Fruit fly (Drosophila melanogaster) whole organism, prepupa: ENCODE data around the gene CG33177.

Experiments
- CG10631 ChIP-seq: fragments of 200-800 bp; sonication (Bioruptor generic); optimal IDR thresholded peaks from 2 replicates; lab custom pipeline; 2016; ENCODE audit warnings: missing biosample characterization, missing genetic modification characterization
- CG11294 ChIP-seq: fragments of 200-800 bp; sonication (Bioruptor generic); IDR thresholded peaks from 2 replicates; pipeline ENCODE4 v1.3.6; 2022; ENCODE audit warnings: missing biosample characterization, missing genetic modification characterization
- CG11762 ChIP-seq: fragments of 200-800 bp; sonication (Bioruptor generic); optimal IDR thresholded peaks from 3 replicates; lab custom pipeline; 2016; ENCODE audit warnings: missing biosample characterization, missing genetic modification characterization; ENCODE audit not compliant: insufficient read depth
- CG15336 ChIP-seq: fragments of 200-800 bp; sonication (Bioruptor generic); IDR thresholded peaks from 2 replicates; pipeline ENCODE4 v1.3.6; 2022; ENCODE audit warnings: missing biosample characterization, missing genetic modification characterization
- CG1621 ChIP-seq: fragments of 200-800 bp; sonication (Bioruptor generic); optimal IDR thresholded peaks from 3 replicates; lab custom pipeline; 2018; ENCODE audit warnings: missing biosample characterization, mild to moderate bottlenecking, missing genetic modification characterization
- CG16779 ChIP-seq: fragments of 200-800 bp; sonication (Bioruptor generic); optimal IDR thresholded peaks from 3 replicates; lab custom pipeline; 2017; ENCODE audit warnings: missing biosample characterization, mild to moderate bottlenecking, missing genetic modification characterization
- CG3032 ChIP-seq: fragments of 200-800 bp; optimal IDR thresholded peaks from 2 replicates; lab custom pipeline; 2019; ENCODE audit warnings: missing biosample characterization, mild to moderate bottlenecking, missing genetic modification characterization, moderate library complexity
- CG32006 ChIP-seq: fragments of 200-800 bp; sonication (Bioruptor generic); optimal IDR thresholded peaks from 3 replicates; lab custom pipeline; 2017; ENCODE audit warnings: missing biosample characterization, mild to moderate bottlenecking, missing genetic modification characterization
- CG34406 ChIP-seq: fragments of 200-800 bp; sonication (Bioruptor generic); optimal IDR thresholded peaks from 3 replicates; lab custom pipeline; 2016; ENCODE audit warnings: missing biosample characterization, missing genetic modification characterization
- CG4318 ChIP-seq: fragments of 200-800 bp; sonication (Bioruptor generic); optimal IDR thresholded peaks from 3 replicates; lab custom pipeline; 2017; ENCODE audit warnings: missing biosample characterization, mild to moderate bottlenecking, missing genetic modification characterization
- CG6163 ChIP-seq: fragments of 200-800 bp; sonication (Bioruptor generic); IDR thresholded peaks from 3 replicates; pipeline ENCODE4 v1.3.6; 2022; ENCODE audit warnings: missing biosample characterization, missing genetic modification characterization
- CG6276 ChIP-seq: fragments of 200-800 bp; sonication (Bioruptor generic); optimal IDR thresholded peaks from 2 replicates; lab custom pipeline; 2017; ENCODE audit warnings: missing biosample characterization, mild to moderate bottlenecking, missing genetic modification characterization
- CG6792 ChIP-seq: fragments of 200-800 bp; sonication (Bioruptor generic); optimal IDR thresholded peaks from 3 replicates; lab custom pipeline; 2016; ENCODE audit warnings: missing biosample characterization, missing genetic modification characterization
- CG6808 ChIP-seq: fragments of 200-800 bp; sonication (Bioruptor generic); optimal IDR thresholded peaks from 3 replicates; lab custom pipeline; 2017; ENCODE audit warnings: missing biosample characterization, missing genetic modification characterization, mild to moderate bottlenecking, moderate library complexity, missing genetic modification reagents
- CG8119 ChIP-seq: fragments of 200-800 bp; sonication (Bioruptor generic); IDR thresholded peaks from 3 replicates; pipeline ENCODE4 v1.3.6; 2022; ENCODE audit warnings: missing biosample characterization, missing genetic modification characterization
- CG8319 ChIP-seq: fragments of 200-800 bp; sonication (Bioruptor generic); optimal IDR thresholded peaks from 3 replicates; lab custom pipeline; 2016; ENCODE audit warnings: missing biosample characterization, missing genetic modification characterization
- CG8632 ChIP-seq: fragments of 200-800 bp; sonication (Bioruptor generic); optimal IDR thresholded peaks from 3 replicates; lab custom pipeline; 2016; ENCODE audit warnings: missing biosample characterization, missing genetic modification characterization
- CG9139 ChIP-seq: fragments of 200-800 bp; sonication (Bioruptor generic); optimal IDR thresholded peaks from 3 replicates; lab custom pipeline; 2017; ENCODE audit warnings: missing biosample characterization, mild to moderate bottlenecking, missing genetic modification characterization
- Eip75B ChIP-seq: fragments of 200-800 bp; sonication (Bioruptor generic); optimal IDR thresholded peaks from 3 replicates; lab custom pipeline; 2016; ENCODE audit warnings: missing biosample characterization, missing genetic modification characterization
- Eip78C ChIP-seq: fragments of 200-800 bp; sonication (Bioruptor generic); peaks from one replicate; lab custom pipeline; 2016; ENCODE audit warnings: missing biosample characterization, missing genetic modification characterization
- Eip93F ChIP-seq: fragments of 200-800 bp; sonication (Bioruptor generic); optimal IDR thresholded peaks from 2 replicates; lab custom pipeline; 2016; ENCODE audit warnings: missing biosample characterization, mild to moderate bottlenecking, missing genetic modification characterization
- Ets21C ChIP-seq: fragments of 200-800 bp; sonication (Bioruptor generic); optimal IDR thresholded peaks from 3 replicates; lab custom pipeline; 2016; ENCODE audit warnings: missing biosample characterization, missing genetic modification characterization
- Ets96B ChIP-seq: fragments of 200-800 bp; optimal IDR thresholded peaks from 2 replicates; lab custom pipeline; 2019; ENCODE audit warnings: missing biosample characterization, mild to moderate bottlenecking, missing genetic modification characterization, moderate library complexity
- Gug ChIP-seq: fragments of 200-800 bp; sonication (Bioruptor generic); IDR thresholded peaks from 2 replicates; pipeline ENCODE4 v1.3.6; 2022; ENCODE audit warnings: missing biosample characterization, missing genetic modification characterization
- Hr38 ChIP-seq: sonication (Bioruptor generic); optimal IDR thresholded peaks from 2 replicates; lab custom pipeline; 2016; ENCODE audit warnings: missing biosample characterization, missing genetic modification characterization
- Hr39 ChIP-seq: fragments of 200-800 bp; sonication (Bioruptor generic); optimal IDR thresholded peaks from 2 replicates; lab custom pipeline; 2016; ENCODE audit warnings: missing biosample characterization, missing genetic modification characterization
- Hr4 ChIP-seq: fragments of 200-800 bp; sonication (Bioruptor generic); optimal IDR thresholded peaks from 3 replicates; lab custom pipeline; 2016; ENCODE audit warnings: missing biosample characterization, missing genetic modification characterization
- Lpt ChIP-seq: fragments of 200-800 bp; sonication (Bioruptor generic); optimal IDR thresholded peaks from 3 replicates; lab custom pipeline; 2016; ENCODE audit warnings: missing biosample characterization, missing genetic modification characterization
- Smox ChIP-seq: fragments of 200-800 bp; sonication (Bioruptor generic); optimal IDR thresholded peaks from 3 replicates; lab custom pipeline; 2016; ENCODE audit warnings: missing biosample characterization, missing genetic modification characterization
- Sox102F ChIP-seq: fragments of 200-800 bp; sonication (Bioruptor generic); optimal IDR thresholded peaks from 2 replicates; lab custom pipeline; 2016; ENCODE audit warnings: missing biosample characterization, mild to moderate bottlenecking, missing genetic modification characterization
- Sox14 ChIP-seq: fragments of 200-800 bp; sonication (Bioruptor generic); optimal IDR thresholded peaks from 3 replicates; lab custom pipeline; 2016; ENCODE audit warnings: missing biosample characterization, missing genetic modification characterization
- Sox15 ChIP-seq: fragments of 200-800 bp; sonication (Bioruptor generic); optimal IDR thresholded peaks from 3 replicates; lab custom pipeline; 2016; ENCODE audit warnings: missing biosample characterization, missing genetic modification characterization
- achi ChIP-seq: fragments of 200-800 bp; sonication (Bioruptor generic); optimal IDR thresholded peaks from 3 replicates; lab custom pipeline; 2016; ENCODE audit warnings: missing biosample characterization, missing genetic modification characterization
- acj6 ChIP-seq: fragments of 200-800 bp; sonication (Bioruptor generic); optimal IDR thresholded peaks from 3 replicates; lab custom pipeline; 2016; ENCODE audit warnings: missing biosample characterization, missing genetic modification characterization
- dsx ChIP-seq: fragments of 200-800 bp; optimal IDR thresholded peaks from 3 replicates; lab custom pipeline; 2019; ENCODE audit warnings: missing biosample characterization, mild to moderate bottlenecking, missing genetic modification characterization, moderate library complexity; ENCODE audit not compliant: poor library complexity, severe bottlenecking
- eg ChIP-seq: fragments of 200-800 bp; sonication (Bioruptor generic); IDR thresholded peaks from 3 replicates; pipeline ENCODE4 v1.3.6; 2022; ENCODE audit warnings: missing biosample characterization, missing genetic modification characterization
- fd59A ChIP-seq: fragments of 200-800 bp; sonication (Bioruptor generic); optimal IDR thresholded peaks from 2 replicates; lab custom pipeline; 2017; ENCODE audit warnings: missing biosample characterization, mild to moderate bottlenecking, missing genetic modification characterization, missing genetic modification reagents
- fd85E ChIP-seq: fragments of 200-800 bp; sonication (Bioruptor generic); optimal IDR thresholded peaks from 3 replicates; lab custom pipeline; 2016; ENCODE audit warnings: missing biosample characterization, missing genetic modification characterization
- fkh ChIP-seq: fragments of 200-800 bp; sonication (Bioruptor generic); optimal IDR thresholded peaks from 3 replicates; lab custom pipeline; 2017; ENCODE audit warnings: missing biosample characterization, mild to moderate bottlenecking, missing genetic modification characterization, moderate library complexity
- spab ChIP-seq: fragments of 200-800 bp; sonication (Bioruptor generic); optimal IDR thresholded peaks from 2 replicates; lab custom pipeline; 2017; ENCODE audit warnings: missing biosample characterization, mild to moderate bottlenecking, missing genetic modification characterization, missing genetic modification reagents
- ss ChIP-seq, 2 experiments: fragments of 200-800 bp; sonication (Bioruptor generic); optimal IDR thresholded peaks; 2 replicates in 1 of 2; 3 replicates in 1 of 2; lab custom pipeline; 2017 to 2018; ENCODE audit warnings: mild to moderate bottlenecking in 2 of 2, missing biosample characterization in 2 of 2, missing genetic modification characterization in 2 of 2, moderate library complexity in 1 of 2
- svp ChIP-seq: fragments of 200-800 bp; sonication (Bioruptor generic); peaks from one replicate; lab custom pipeline; 2016; ENCODE audit warnings: missing biosample characterization, missing genetic modification characterization
- topi ChIP-seq: fragments of 200-800 bp; sonication (Bioruptor generic); optimal IDR thresholded peaks from 3 replicates; lab custom pipeline; 2016; ENCODE audit warnings: missing biosample characterization, missing genetic modification characterization
- vri ChIP-seq: fragments of 200-800 bp; sonication (Bioruptor generic); optimal IDR thresholded peaks from 3 replicates; lab custom pipeline; 2016; ENCODE audit warnings: missing biosample characterization, mild to moderate bottlenecking, missing genetic modification characterization

CG33177 gene

dm6 chrX:15042499-15042898, 38.7 kb upstream of the CG33177 start (continued):
- TF ChIP-seq CG8119, result 0 out of 3 replicates have a peak, but pooled peaks have one; percentile 33
- no peak for TF ChIP-seq fd85E (GFP tag; lab: Kevin White, UChicago)
- peak; percentile 41 for TF ChIP-seq Ets21C (GFP tag; lab: Kevin White, UChicago)
- no peak for TF ChIP-seq CG16779 (tag; lab: Kevin White, UChicago)
- no peak for TF ChIP-seq Gug (GFP tag; lab: Robert Waterston, UW)
- no peak for TF ChIP-seq CG6792 (GFP tag; lab: Kevin White, UChicago)
- peak; percentile 75 for TF ChIP-seq Eip78C (GFP tag; lab: Kevin White, UChicago)
- TF ChIP-seq Eip75B (GFP tag; lab: Kevin White, UChicago), result peak; percentile 21
- no peak for TF ChIP-seq Hr38 (GFP tag; lab: Kevin White, UChicago)
- peak; percentile 57; the same call in 2 of the 3 replicates for TF ChIP-seq CG6163 (GFP tag; lab: Robert Waterston, UW)
- TF ChIP-seq CG11762 (GFP tag; lab: Kevin White, UChicago), result no peak
- TF ChIP-seq Lpt, result no peak
- no peak for TF ChIP-seq ss (GFP tag; optimal IDR thresholded peaks at IDR 0.05; lab: Kevin White, UChicago)
- peak; percentile 52 for TF ChIP-seq Hr39 (GFP tag; lab: Kevin White, UChicago)
- TF ChIP-seq fd59A (GFP tag; lab: Kevin White, UChicago), result no peak
- no peak for TF ChIP-seq Ets96B
- peak; percentile 73 for TF ChIP-seq eg (GFP tag; lab: Robert Waterston, UW)
- no peak for TF ChIP-seq CG9139
- TF ChIP-seq achi (GFP tag; lab: Kevin White, UChicago), result peak; percentile 36
- peak; percentile 35 for TF ChIP-seq Sox102F
- TF ChIP-seq CG15336 (GFP tag; lab: Robert Waterston, UW), result peak; percentile 56
- TF ChIP-seq, all 60 proteins: peak for 31

dm6 chrX:15043013-15043699, 38.0 kb upstream of the CG33177 start:
- TF ChIP-seq CG8632 (GFP tag; lab: Kevin White, UChicago), result peak; percentile 78
- TF ChIP-seq Eip93F (GFP tag; lab: Kevin White, UChicago), result peak; percentile 68
- peak; percentile 74 for TF ChIP-seq Ets96B
- peak; percentile 77 for TF ChIP-seq CG11294 (GFP tag; lab: Robert Waterston, UW)
- peak; percentile 12 for TF ChIP-seq CG9139
- TF ChIP-seq CG10631 (GFP tag; lab: Kevin White, UChicago), result peak; percentile 73
- TF ChIP-seq Sox15 (GFP tag; lab: Kevin White, UChicago), result peak; percentile 46
- TF ChIP-seq svp (GFP tag; lab: Kevin White, UChicago), result peak; percentile 89
- peak; percentile 45 for TF ChIP-seq spab (GFP tag; lab: Kevin White, UChicago)
- TF ChIP-seq Lpt, result peak; percentile 73
- TF ChIP-seq fkh (GFP tag; lab: Kevin White, UChicago), result peak; percentile 95
- TF ChIP-seq CG6792 (GFP tag; lab: Kevin White, UChicago), result peak; percentile 82
- no peak for TF ChIP-seq fd85E (GFP tag; lab: Kevin White, UChicago)
- TF ChIP-seq Sox102F, result peak; percentile 80
- peak; percentile 84 for TF ChIP-seq topi (GFP tag; lab: Kevin White, UChicago)
- no peak for TF ChIP-seq ss (GFP tag; optimal IDR thresholded peaks at IDR 0.05; lab: Kevin White, UChicago)
- TF ChIP-seq vri (GFP tag; lab: Kevin White, UChicago), result peak; percentile 64
- TF ChIP-seq CG3032 (tag; lab: Kevin White, UChicago), result peak; percentile 52
- TF ChIP-seq Ets21C (GFP tag; lab: Kevin White, UChicago), result peak; percentile 67
- peak; percentile 88 for TF ChIP-seq Hr39 (GFP tag; lab: Kevin White, UChicago)
- peak; percentile 80 for TF ChIP-seq acj6 (GFP tag; lab: Kevin White, UChicago)
- peak; percentile 88 for TF ChIP-seq CG32006 (GFP tag; lab: Kevin White, UChicago)
- peak; percentile 81 for TF ChIP-seq Smox (GFP tag; lab: Kevin White, UChicago)
- TF ChIP-seq Hr4 (GFP tag; lab: Kevin White, UChicago), result peak; percentile 85
- TF ChIP-seq CG8119, result peak; percentile 89
- peak; percentile 87 for TF ChIP-seq Gug (GFP tag; lab: Robert Waterston, UW)
- peak; percentile 95 for TF ChIP-seq eg (GFP tag; lab: Robert Waterston, UW)
- TF ChIP-seq CG6163 (GFP tag; lab: Robert Waterston, UW), result peak; percentile 94
- TF ChIP-seq Eip75B (GFP tag; lab: Kevin White, UChicago), result peak; percentile 80
- peak; percentile 85 for TF ChIP-seq Sox14 (GFP tag; lab: Kevin White, UChicago)
- no peak for TF ChIP-seq Hr38 (GFP tag; lab: Kevin White, UChicago)
- TF ChIP-seq CG34406, result peak; percentile 74
- TF ChIP-seq CG4318 (GFP tag; lab: Kevin White, UChicago), result peak; percentile 57
- TF ChIP-seq CG16779 (tag; lab: Kevin White, UChicago), result peak; percentile 63
- TF ChIP-seq CG6276 (GFP tag; lab: Kevin White, UChicago), result peak; percentile 79
- no peak for TF ChIP-seq CG6808 (GFP tag; lab: Kevin White, UChicago)
- TF ChIP-seq CG8319 (GFP tag; lab: Kevin White, UChicago), result peak; percentile 12
- TF ChIP-seq dsx (GFP tag; lab: Kevin White, UChicago), result peak; percentile 40
- TF ChIP-seq Eip78C (GFP tag; lab: Kevin White, UChicago), result peak; percentile 94
- TF ChIP-seq CG15336 (GFP tag; lab: Robert Waterston, UW), result peak; percentile 93
- peak; percentile 46 for TF ChIP-seq CG1621 (tag; lab: Kevin White, UChicago)
- peak; percentile 35 for TF ChIP-seq CG11762 (GFP tag; lab: Kevin White, UChicago)
- TF ChIP-seq fd59A (GFP tag; lab: Kevin White, UChicago), result no peak
